Fruit fly (Drosophila melanogaster): ENCODE measurements around the gene Naa40.

The Naa40 gene

DNA sequence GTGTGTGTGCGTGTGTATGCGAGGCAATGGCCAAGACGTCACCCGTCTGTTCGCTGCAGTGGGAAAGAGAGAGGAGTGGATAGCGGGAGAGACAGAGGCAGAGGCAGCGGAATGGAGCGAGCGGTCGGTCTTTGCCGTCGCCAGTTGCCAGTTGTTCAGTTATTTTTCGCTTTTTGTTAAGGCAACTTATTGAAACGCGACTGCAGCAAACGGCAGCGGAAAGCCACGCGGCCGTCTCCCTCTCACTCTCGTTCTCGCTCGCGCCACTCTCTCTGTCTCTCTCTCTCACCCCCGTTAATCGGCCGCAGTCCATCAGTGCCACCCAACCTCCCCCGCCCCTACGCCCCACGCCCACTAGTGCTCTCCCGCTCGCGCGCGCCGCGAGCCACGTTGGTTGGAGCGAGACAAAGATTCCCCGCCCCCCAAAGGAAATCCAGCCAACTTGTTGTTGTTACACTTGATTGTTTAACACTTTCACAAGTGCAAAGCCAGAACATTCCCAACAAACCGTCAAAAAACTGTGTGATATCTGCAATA is 48.1 kb upstream of the Naa40 start (continued):
- TF ChIP-seq rib (GFP tag; IDR thresholded peaks at IDR 0.05) (peak; percentile 68), CG11723 (GFP tag; optimal IDR thresholded peaks at IDR 0.05) (no peak), sug (tag; optimal IDR thresholded peaks at IDR 0.05) (peak; percentile 58), H15 (GFP tag; IDR thresholded peaks at IDR 0.05) (no peak), CG17912 (GFP tag; optimal IDR thresholded peaks at IDR 0.05) (peak; percentile 36), CG4854 (GFP tag; optimal IDR thresholded peaks at IDR 0.05) (no peak), Dip3 (GFP tag; optimal IDR thresholded peaks at IDR 0.05) (no peak), Sox100B (GFP tag; optimal IDR thresholded peaks at IDR 0.05) (no peak), ind (GFP tag; optimal IDR thresholded peaks at IDR 0.05) (no peak), jumu (GFP tag; optimal IDR thresholded peaks at IDR 0.05) (no peak), kni (GFP tag; optimal IDR thresholded peaks at IDR 0.05) (peak; percentile 82), CG3995 (GFP tag; optimal IDR thresholded peaks at IDR 0.05) (no peak), CG6689 (GFP tag; IDR thresholded peaks at IDR 0.05) (no peak; the same call in 1 of the 2 replicates), Oaz (GFP tag; IDR thresholded peaks at IDR 0.05) (no peak), CG17568 (GFP tag; optimal IDR thresholded peaks at IDR 0.05) (no peak), phol (tag; optimal IDR thresholded peaks at IDR 0.05) (no peak), fd102C (GFP tag; optimal IDR thresholded peaks at IDR 0.05) (no peak), GATAe (GFP tag; conservative IDR thresholded peaks at IDR 0.05) (peak; percentile 38), CG8478 (optimal IDR thresholded peaks at IDR 0.05) (peak; percentile 96), peb (GFP tag; IDR thresholded peaks at IDR 0.05) (peak; percentile 20; the same call in 1 of the 2 replicates), crp (GFP tag; optimal IDR thresholded peaks at IDR 0.05) (no peak), cwo (GFP tag; optimal IDR thresholded peaks at IDR 0.05) (peak; percentile 66), CG12071 (GFP tag; optimal IDR thresholded peaks at IDR 0.05) (peak; percentile 40), CG34224 (GFP tag; IDR thresholded peaks at IDR 0.05; ENCODE audit: partially characterized antibody) (no peak; the same call in 2 of the 3 replicates), Lpt (GFP tag; optimal IDR thresholded peaks at IDR 0.05) (no peak), CG1832 (GFP tag; optimal IDR thresholded peaks at IDR 0.05) (peak; percentile 99), CG2116 (GFP tag; optimal IDR thresholded peaks at IDR 0.05) (no peak), mirr (GFP tag; optimal IDR thresholded peaks at IDR 0.05) (peak; percentile 42), pum (GFP tag; optimal IDR thresholded peaks at IDR 0.05) (no peak), repo (GFP tag; optimal IDR thresholded peaks at IDR 0.05) (no peak), dimm (GFP tag; IDR thresholded peaks at IDR 0.05) (no peak), Chrac-16 (GFP tag; optimal IDR thresholded peaks at IDR 0.05) (no peak), tgo (GFP tag; IDR thresholded peaks at IDR 0.05) (no peak), salm (tag; optimal IDR thresholded peaks at IDR 0.05) (no peak), CG18619 (GFP tag; optimal IDR thresholded peaks at IDR 0.05) (no peak), CG6254 (GFP tag; optimal IDR thresholded peaks at IDR 0.05) (peak; percentile 23), CG11696 (GFP tag; IDR thresholded peaks at IDR 0.05) (no peak), tin (GFP tag; optimal IDR thresholded peaks at IDR 0.05) (no peak), Xbp1 (GFP tag; optimal IDR thresholded peaks at IDR 0.05) (no peak), Camta (GFP tag; optimal IDR thresholded peaks at IDR 0.05) (no peak), CG14667 (GFP tag; IDR thresholded peaks at IDR 0.05) (no peak), CG14441 (GFP tag; IDR thresholded peaks at IDR 0.05) (peak; percentile 48), CG6654 (GFP tag; optimal IDR thresholded peaks at IDR 0.05) (no peak), Stat92E (GFP tag; optimal IDR thresholded peaks at IDR 0.05) (peak in 1 of 3 experiments; percentile 19), nerfin-1 (tag; optimal IDR thresholded peaks at IDR 0.05) (peak; percentile 86), CG30403 (GFP tag; optimal IDR thresholded peaks at IDR 0.05) (no peak), CoRest (tag; optimal IDR thresholded peaks at IDR 0.05) (no peak), lbe (GFP tag; optimal IDR thresholded peaks at IDR 0.05) (no peak), CG12155 (GFP tag; optimal IDR thresholded peaks at IDR 0.05) (no peak), bigmax (GFP tag; optimal IDR thresholded peaks at IDR 0.05) (peak; percentile 6), esg (GFP tag; conservative IDR thresholded peaks at IDR 0.05) (no peak)
